Worm (Caenorhabditis elegans): ENCODE data around the gene R02E4.2.

The R02E4.2 gene

DNA sequence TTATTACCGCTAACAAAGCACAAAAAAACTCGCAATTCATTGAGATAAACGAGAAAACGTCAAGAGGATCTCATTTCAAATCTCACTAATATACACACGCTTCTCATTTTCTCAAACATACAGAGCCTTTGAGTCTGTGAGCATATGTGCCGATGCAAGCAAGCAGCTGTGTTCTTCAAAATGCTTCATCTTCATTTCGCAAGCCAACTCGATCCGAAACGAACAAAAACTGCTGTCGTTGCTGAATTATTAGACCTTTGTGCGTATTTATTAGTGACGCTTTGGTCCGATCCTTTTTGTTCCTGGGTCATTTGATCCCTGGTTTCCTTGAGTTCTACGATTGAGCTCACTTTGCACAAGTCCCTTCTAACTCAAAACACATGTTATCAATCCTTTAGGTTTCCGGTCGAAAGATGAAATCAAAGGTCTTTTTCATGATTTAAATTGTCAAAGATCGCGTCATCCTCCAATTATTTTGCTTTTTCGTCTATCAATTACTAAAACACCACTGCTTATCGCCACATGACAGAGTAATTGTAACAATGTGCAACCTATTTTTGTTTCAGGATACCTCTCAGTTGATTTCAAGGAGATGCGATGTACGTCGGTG is at the start of gene R02E4.2:
R02E4.2 (plus strand) TSS at position 560 of the 610 bp plus-strand sequence.
- TF ChIP-seq unc-39 (tag; optimal IDR thresholded peaks at IDR 0.05): no peak

DNA sequence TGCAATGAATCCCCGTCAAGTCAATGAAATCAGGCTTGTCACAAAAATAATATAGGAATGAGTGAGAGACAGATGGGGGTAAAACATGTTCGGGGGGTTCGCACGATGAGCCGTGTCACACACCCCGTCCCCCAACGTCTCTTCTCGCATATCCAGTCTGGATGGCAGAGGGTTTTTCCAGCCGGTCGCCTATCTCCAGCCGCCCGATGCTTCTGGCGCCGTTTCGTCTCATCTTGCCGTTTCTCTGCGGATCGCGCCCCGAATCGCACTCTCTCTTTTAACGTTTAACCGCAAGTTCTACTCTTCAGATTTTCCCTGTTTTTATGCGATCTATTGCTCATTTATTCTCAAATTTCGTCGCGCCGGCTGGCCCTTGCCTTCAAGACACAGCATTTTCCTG is 45.3 kb upstream of the R02E4.2 start:
- TF ChIP-seq egl-5 (tag; optimal IDR thresholded peaks at IDR 0.05) (no peak), egl-27 (tag; optimal IDR thresholded peaks at IDR 0.05) (no peak), ceh-82 (tag; optimal IDR thresholded peaks at IDR 0.05) (no peak), nhr-237 (tag; optimal IDR thresholded peaks at IDR 0.05) (no peak), elt-2 (tag; optimal IDR thresholded peaks at IDR 0.05) (no peak), fos-1 (tag; optimal IDR thresholded peaks at IDR 0.05) (no peak), skn-1 (tag; optimal IDR thresholded peaks at IDR 0.05) (no peak), tbx-2 (tag; optimal IDR thresholded peaks at IDR 0.05) (no peak)

DNA sequence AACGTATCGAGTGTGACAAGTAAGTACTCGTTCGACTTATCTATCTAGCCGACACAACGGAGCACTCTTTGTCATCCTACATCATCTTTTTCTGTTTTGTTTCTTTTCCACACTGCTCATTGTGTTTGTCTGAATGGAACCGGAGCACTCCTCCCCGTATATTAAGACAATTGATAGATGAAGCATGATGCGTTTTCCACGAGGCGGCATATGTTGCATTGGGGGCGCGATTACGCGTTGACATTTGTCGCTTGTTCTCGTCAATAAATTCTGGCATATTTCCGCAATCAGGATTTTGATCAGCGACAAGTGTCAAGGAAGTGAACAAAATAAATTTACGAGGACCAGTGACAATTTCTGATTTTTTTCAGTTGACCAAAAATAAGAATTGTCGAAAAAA is 39.1 kb upstream of the R02E4.2 start:
- TF ChIP-seq nhr-12 (tag; optimal IDR thresholded peaks at IDR 0.05): no peak
- no peak for TF ChIP-seq elt-1 (tag; optimal IDR thresholded peaks at IDR 0.05)
- no peak for TF ChIP-seq zag-1 (tag; optimal IDR thresholded peaks at IDR 0.05)
- no peak for TF ChIP-seq lin-39 (tag; optimal IDR thresholded peaks at IDR 0.05)
- no peak for TF ChIP-seq ztf-4 (tag; optimal IDR thresholded peaks at IDR 0.05)
- TF ChIP-seq pha-4 (tag; optimal IDR thresholded peaks at IDR 0.05): no peak

DNA sequence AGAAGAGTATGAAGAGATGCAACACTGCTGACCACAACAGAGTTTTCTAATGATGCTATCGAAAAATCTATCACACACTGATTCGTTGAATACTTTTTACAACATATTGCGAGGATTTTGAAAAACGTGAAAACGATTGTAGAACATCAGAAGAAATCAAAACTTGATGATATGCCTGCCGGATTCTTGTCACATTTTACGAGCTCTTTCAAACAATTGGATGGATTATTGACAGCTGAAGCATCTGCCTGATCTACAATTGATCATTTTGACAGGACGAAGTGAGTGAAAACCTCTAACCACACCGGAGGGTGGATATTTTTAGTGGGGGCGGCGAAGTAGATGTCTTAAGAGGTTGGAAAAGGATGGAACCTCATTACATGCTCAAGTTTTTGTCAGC is 34.8 kb upstream of the R02E4.2 start:
- TF ChIP-seq sea-2 (GFP tag; optimal IDR thresholded peaks at IDR 0.05) (no peak), hmg-11 (tag; optimal IDR thresholded peaks at IDR 0.05) (no peak), ceh-82 (tag; optimal IDR thresholded peaks at IDR 0.05) (no peak), zag-1 (tag; optimal IDR thresholded peaks at IDR 0.05) (no peak), nfya-1 (tag; optimal IDR thresholded peaks at IDR 0.05; ENCODE audit: insufficient read depth) (no peak), ceh-9 (tag; optimal IDR thresholded peaks at IDR 0.05) (no peak), elt-1 (tag; optimal IDR thresholded peaks at IDR 0.05) (no peak), unc-39 (tag; optimal IDR thresholded peaks at IDR 0.05) (no peak), lin-39 (tag; optimal IDR thresholded peaks at IDR 0.05) (no peak), nhr-77 (tag; optimal IDR thresholded peaks at IDR 0.05) (no peak), ceh-28 (tag; optimal IDR thresholded peaks at IDR 0.05) (no peak), elt-3 (tag; optimal IDR thresholded peaks at IDR 0.05) (no peak), eor-1 (tag; optimal IDR thresholded peaks at IDR 0.05) (no peak), aly-2 (tag; optimal IDR thresholded peaks at IDR 0.05) (no peak), nhr-237 (tag; optimal IDR thresholded peaks at IDR 0.05) (no peak), nhr-11 (tag; optimal IDR thresholded peaks at IDR 0.05) (no peak), fkh-2 (tag; optimal IDR thresholded peaks at IDR 0.05) (no peak), daf-12 (tag; optimal IDR thresholded peaks at IDR 0.05) (no peak), elt-2 (tag; optimal IDR thresholded peaks at IDR 0.05) (no peak), R02D3.7 (tag; optimal IDR thresholded peaks at IDR 0.05) (no peak)

DNA sequence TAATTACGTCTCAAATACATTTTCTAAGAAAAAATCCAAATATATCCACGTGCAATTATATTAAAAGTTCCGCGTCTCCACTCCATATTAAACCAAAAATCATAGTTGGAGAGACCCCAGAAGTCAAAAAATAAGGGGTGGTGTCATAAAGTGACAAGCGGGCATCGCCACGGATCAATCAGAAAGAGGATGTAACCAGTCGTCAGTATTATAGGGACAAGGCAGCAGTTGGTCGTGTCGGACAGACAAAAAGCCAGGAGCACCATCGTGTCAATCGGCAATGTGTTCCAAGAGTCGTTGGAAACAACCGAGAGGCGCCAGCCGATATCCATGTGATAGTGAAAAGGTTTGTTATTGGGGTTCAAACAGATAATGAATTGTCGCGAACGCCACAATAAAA is 31.3 kb upstream of the R02E4.2 start:
- no peak for TF ChIP-seq hmg-11 (tag; optimal IDR thresholded peaks at IDR 0.05)
- peak; percentile 66 for TF ChIP-seq unc-62 (GFP tag; optimal IDR thresholded peaks at IDR 0.05)

DNA sequence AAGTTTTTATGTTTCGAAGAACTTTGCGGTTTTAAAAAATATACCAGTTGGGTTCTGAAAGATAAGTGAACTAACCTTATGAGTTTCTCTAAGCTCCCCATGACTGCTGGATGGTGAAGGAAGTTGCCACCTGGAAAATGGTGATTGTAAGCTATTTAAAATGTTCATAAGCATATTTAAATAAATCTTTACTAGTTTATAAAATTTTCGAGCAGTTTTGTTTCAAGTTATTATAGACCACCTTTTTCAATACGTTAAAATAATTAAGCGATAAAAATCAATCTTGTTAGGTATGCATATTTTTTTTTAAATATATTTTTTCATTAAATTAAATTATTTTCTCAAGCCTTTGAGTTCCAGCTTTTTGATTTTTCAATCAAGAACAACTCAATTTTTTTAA is 28.0 kb upstream of the R02E4.2 start, which contains the start of gene T06F4.1:
T06F4.1 (minus strand) TSS at position 101 of the 400 bp plus-strand sequence.
- TF ChIP-seq fkh-2 (tag; optimal IDR thresholded peaks at IDR 0.05) (no peak), nhr-12 (tag; optimal IDR thresholded peaks at IDR 0.05) (no peak), ZK546.5 (tag; optimal IDR thresholded peaks at IDR 0.05) (no peak), nhr-43 (tag; optimal IDR thresholded peaks at IDR 0.05; ENCODE audit: poor library complexity, severe bottlenecking) (no peak), daf-12 (tag; optimal IDR thresholded peaks at IDR 0.05) (no peak), nhr-11 (tag; optimal IDR thresholded peaks at IDR 0.05) (no peak), jun-1 (tag; optimal IDR thresholded peaks at IDR 0.05) (no peak), mdl-1 (tag; optimal IDR thresholded peaks at IDR 0.05) (no peak)

Data from whole organism, L3 larva.